Fruit fly (Drosophila melanogaster): ENCODE results near the gene CG32071.

Gene CG32071

DNA sequence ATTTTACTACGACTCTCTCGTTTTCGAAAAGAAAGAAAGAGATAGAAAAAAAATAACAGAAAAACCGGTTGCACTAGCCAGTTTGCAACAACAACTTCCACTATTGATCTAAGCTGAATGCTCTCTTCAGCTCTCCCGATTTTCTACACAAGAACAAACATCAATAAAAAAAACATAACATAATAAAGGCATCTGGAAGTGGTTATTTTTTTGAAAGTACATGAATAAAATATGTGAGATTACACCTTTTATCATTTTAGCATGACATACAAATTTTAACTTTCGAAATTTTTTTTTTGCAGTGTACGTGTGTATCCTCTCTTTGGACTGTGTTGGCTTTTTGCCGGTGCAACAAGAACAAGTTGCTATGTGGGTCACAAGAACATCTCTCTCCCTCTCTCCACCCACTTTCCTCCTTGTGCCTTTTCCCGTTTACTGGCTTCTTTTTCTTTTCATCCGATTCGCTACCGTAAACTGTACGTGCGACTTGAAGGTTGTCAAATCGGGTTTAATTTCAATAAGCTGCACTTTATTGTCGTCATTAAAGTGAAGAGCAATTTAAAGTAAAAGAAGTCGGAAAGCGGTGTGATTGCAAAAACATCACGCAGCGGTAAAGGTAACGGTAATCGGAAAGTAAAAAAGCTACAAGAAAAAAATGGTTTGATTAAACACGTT is 19.0 kb downstream of the CG32071 start (continued):
- TF ChIP-seq sqz (GFP tag; optimal IDR thresholded peaks at IDR 0.05) = peak; percentile 97
- TF ChIP-seq otp (GFP tag; IDR thresholded peaks at IDR 0.05) = peak; percentile 97
- TF ChIP-seq CG3838 (GFP tag; optimal IDR thresholded peaks at IDR 0.05) = peak; percentile 92
- peak; percentile 96 for TF ChIP-seq Dad (GFP tag; optimal IDR thresholded peaks at IDR 0.05)
- peak; percentile 91 for TF ChIP-seq Fer3 (tag; optimal IDR thresholded peaks at IDR 0.05)
- peak; percentile 81 for TF ChIP-seq C15 (GFP tag; IDR thresholded peaks at IDR 0.05)
- TF ChIP-seq bigmax (GFP tag; optimal IDR thresholded peaks at IDR 0.05) = peak; percentile 28
- TF ChIP-seq CG18599 (GFP tag; optimal IDR thresholded peaks at IDR 0.05) = peak; percentile 92
- TF ChIP-seq TFAM (GFP tag; optimal IDR thresholded peaks at IDR 0.05) = peak; percentile 71
- peak; percentile 91 for TF ChIP-seq HLH54F (GFP tag; optimal IDR thresholded peaks at IDR 0.05)
- TF ChIP-seq ttk (GFP tag; IDR thresholded peaks at IDR 0.05) = peak; percentile 97
- no peak for TF ChIP-seq pita (GFP tag; optimal IDR thresholded peaks at IDR 0.05)
- TF ChIP-seq stwl (tag; optimal IDR thresholded peaks at IDR 0.05) = peak; percentile 62
- peak; percentile 97 for TF ChIP-seq CG16863 (GFP tag; optimal IDR thresholded peaks at IDR 0.05)
- peak; percentile 95 for TF ChIP-seq CG1233 (GFP tag; optimal IDR thresholded peaks at IDR 0.05)
- TF ChIP-seq tll (GFP tag; optimal IDR thresholded peaks at IDR 0.05) = peak in 1 of 2 experiments; percentile 89
- TF ChIP-seq Ada2b (GFP tag; IDR thresholded peaks at IDR 0.05) = peak; percentile 97
- peak; percentile 93 for TF ChIP-seq CG14050 (GFP tag; IDR thresholded peaks at IDR 0.05)
- TF ChIP-seq CG32772 (GFP tag; IDR thresholded peaks at IDR 0.05) = peak; percentile 96
- TF ChIP-seq CG15514 (GFP tag; optimal IDR thresholded peaks at IDR 0.05) = peak; percentile 83
- TF ChIP-seq nau (GFP tag; optimal IDR thresholded peaks at IDR 0.05) = no peak
- TF ChIP-seq CG6654 (GFP tag; optimal IDR thresholded peaks at IDR 0.05) = peak; percentile 78
- peak; percentile 98 for TF ChIP-seq zfh1 (GFP tag; IDR thresholded peaks at IDR 0.05)
- TF ChIP-seq Sox102F (GFP tag; optimal IDR thresholded peaks at IDR 0.05) = peak; percentile 99
- peak; percentile 98 for TF ChIP-seq CG15601 (tag; optimal IDR thresholded peaks at IDR 0.05)
- TF ChIP-seq NK7.1 (GFP tag; optimal IDR thresholded peaks at IDR 0.05) = peak; percentile 95
- TF ChIP-seq Dref (GFP tag; IDR thresholded peaks at IDR 0.05) = no peak
- TF ChIP-seq CG10543 (GFP tag; optimal IDR thresholded peaks at IDR 0.05) = peak; percentile 66
- peak; percentile 90 for TF ChIP-seq CG11456 (GFP tag; IDR thresholded peaks at IDR 0.05)
- TF ChIP-seq lov (optimal IDR thresholded peaks at IDR 0.05) = no peak
- TF ChIP-seq lov (GFP tag; IDR thresholded peaks at IDR 0.05) = peak; percentile 97
- TF ChIP-seq CG2875 (GFP tag; optimal IDR thresholded peaks at IDR 0.05) = peak; percentile 96
- TF ChIP-seq nmo (GFP tag; optimal IDR thresholded peaks at IDR 0.05) = peak; percentile 98
- peak; percentile 87 for TF ChIP-seq CG11696 (GFP tag; IDR thresholded peaks at IDR 0.05)
- peak; percentile 97 for TF ChIP-seq dysf (GFP tag; IDR thresholded peaks at IDR 0.05)
- TF ChIP-seq CG2712 (tag; optimal IDR thresholded peaks at IDR 0.05) = peak; percentile 98
- TF ChIP-seq CG4820 (GFP tag; optimal IDR thresholded peaks at IDR 0.05) = peak; percentile 97
- TF ChIP-seq az2 (GFP tag; optimal IDR thresholded peaks at IDR 0.05) = peak; percentile 98
- TF ChIP-seq gsb (GFP tag; IDR thresholded peaks at IDR 0.05) = peak; percentile 82
- peak; percentile 92 for TF ChIP-seq CG4854 (GFP tag; optimal IDR thresholded peaks at IDR 0.05)
- TF ChIP-seq Hsf (GFP tag; optimal IDR thresholded peaks at IDR 0.05) = peak; percentile 97
- peak; percentile 89 for TF ChIP-seq danr (GFP tag; IDR thresholded peaks at IDR 0.05)
- no peak for TF ChIP-seq lbe (GFP tag; optimal IDR thresholded peaks at IDR 0.05)
- TF ChIP-seq sima (GFP tag; optimal IDR thresholded peaks at IDR 0.05) = peak; percentile 91
- peak; percentile 94 for TF ChIP-seq CG13296 (GFP tag; optimal IDR thresholded peaks at IDR 0.05)
- TF ChIP-seq cas (GFP tag; IDR thresholded peaks at IDR 0.05) = peak; percentile 78
- TF ChIP-seq CG6854 (GFP tag; optimal IDR thresholded peaks at IDR 0.05) = peak; percentile 84
- peak; percentile 73 for TF ChIP-seq CG10274 (GFP tag; optimal IDR thresholded peaks at IDR 0.05)
- TF ChIP-seq ems (GFP tag; optimal IDR thresholded peaks at IDR 0.05) = peak; percentile 92
- peak; percentile 99 for TF ChIP-seq CG10979 (tag; optimal IDR thresholded peaks at IDR 0.05)

Data from whole organism, embryonic.